Worm (Caenorhabditis elegans): Measurements from ENCODE around the gene F23A7.1.
"Not testable (repeated sequence)": the region's sequence is repeated elsewhere in the genome, so short reads cannot be mapped to it uniquely, and the experiment has no call there.

ce11 chrX:16219710-16220109 is 2.5 kb downstream of the F23A7.1 start, which contains the start of gene F23A7.3:
- TF ChIP-seq F16B12.6, nhr-12, ceh-90 (tag; optimal IDR thresholded peaks at IDR 0.05): not testable (repeated sequence)
